Fruit fly (Drosophila melanogaster) whole organism, larva: ENCODE measurements around the gene scny.

Experiments
- noc ChIP-seq: fragments of 200-800 bp; sonication (Bioruptor generic); optimal IDR thresholded peaks from 3 replicates; lab custom pipeline; 2019; ENCODE audit warnings: missing biosample characterization, mild to moderate bottlenecking, missing genetic modification characterization, moderate library complexity

scny gene

dm6 chr3L:5768532-5769497 is at the start of gene scny, which contains the start of gene Ppat-Dpck:
scny (plus strand) TSS chr3L:5769002.
Ppat-Dpck (minus strand) TSS chr3L:5768794.
- peak; percentile 17 for TF ChIP-seq noc (tag; lab: Kevin White, UChicago)

- TF ChIP-seq noc (tag; lab: Kevin White, UChicago) = no peak
Measured at dm6 chr3L:5731639-5732038, 37.2 kb upstream of the scny start.

- TF ChIP-seq noc (tag; lab: Kevin White, UChicago) = no peak
Measured at dm6 chr3L:5749616-5750336, 19.0 kb upstream of the scny start.

dm6 chr3L:5751417-5751739 is 17.4 kb upstream of the scny start:
- TF ChIP-seq noc (tag; lab: Kevin White, UChicago) = no peak

- peak; percentile 50 for TF ChIP-seq noc (tag; lab: Kevin White, UChicago)
Measured at dm6 chr3L:5751740-5752579, 16.8 kb upstream of the scny start, which contains the start of gene DnaJ-1. DnaJ-1 (minus strand) TSS chr3L:5752189.

- TF ChIP-seq noc (tag; lab: Kevin White, UChicago) = peak; percentile 13
Measured at dm6 chr3L:5752903-5753604, 15.7 kb upstream of the scny start, which contains the start of gene Usp47. Usp47 (plus strand) TSS chr3L:5752973.

dm6 chr3L:5753605-5754365 is 15.0 kb upstream of the scny start:
- TF ChIP-seq noc (tag; lab: Kevin White, UChicago) = no peak

- TF ChIP-seq noc (tag; lab: Kevin White, UChicago) = no peak
Measured at dm6 chr3L:5764922-5765843, 3.6 kb upstream of the scny start, which contains the start of gene CG10576. CG10576 (minus strand) TSS chr3L:5765702.

- TF ChIP-seq noc (tag; lab: Kevin White, UChicago) = no peak
Measured at dm6 chr3L:5765844-5766200, 3.0 kb upstream of the scny start, which contains the start of gene Txl. Txl (plus strand) TSS chr3L:5765846.

dm6 chr3L:5770113-5770798 is 1.5 kb downstream of the scny start:
- no peak for TF ChIP-seq noc (tag; lab: Kevin White, UChicago)

dm6 chr3L:5770817-5771425 is 2.1 kb downstream of the scny start:
- peak; percentile 96 for TF ChIP-seq noc (tag; lab: Kevin White, UChicago)

dm6 chr3L:5774782-5775181 is 6.0 kb downstream of the scny start:
- no peak for TF ChIP-seq noc (tag; lab: Kevin White, UChicago)
